Fruit fly (Drosophila melanogaster): Measurements from ENCODE around the gene CG3909.

dm6 chr3R:10083077-10083476 is 40.0 kb downstream of the CG3909 start:
- no peak for TF ChIP-seq CG15710 (tag; optimal IDR thresholded peaks at IDR 0.05)
- TF ChIP-seq Pif1B (GFP tag; optimal IDR thresholded peaks at IDR 0.05) = no peak
- TF ChIP-seq EcR (GFP tag; optimal IDR thresholded peaks at IDR 0.05) = no peak
- TF ChIP-seq CG14655 (GFP tag; optimal IDR thresholded peaks at IDR 0.05) = no peak
- TF ChIP-seq fd96Ca (GFP tag; IDR thresholded peaks at IDR 0.05) = no peak
- TF ChIP-seq CG8159 (tag; optimal IDR thresholded peaks at IDR 0.05) = no peak

Measured in whole organism, pupa.